Fruit fly (Drosophila melanogaster) whole organism, wandering third instar larva: ENCODE data around the gene trr.
A peak's percentile ranks its signal among the peaks of the same experiment; 100 is the strongest.

Experiments
- Abd-B ChIP-seq: fragments of >200 bp; optimal IDR thresholded peaks from 2 replicates; lab custom pipeline; 2017; ENCODE audit warnings: missing biosample characterization, missing genetic modification characterization
- CG9705 ChIP-seq: fragments of 200-800 bp; sonication (Bioruptor generic); optimal IDR thresholded peaks from 2 replicates; lab custom pipeline; 2018; ENCODE audit warnings: missing biosample characterization, mild to moderate bottlenecking, missing genetic modification characterization
- CrebA ChIP-seq: fragments of 200-800 bp; sonication (Bioruptor generic); optimal IDR thresholded peaks from 2 replicates; lab custom pipeline; 2016; ENCODE audit warnings: missing biosample characterization, mild to moderate bottlenecking, missing genetic modification characterization, borderline replicate concordance
- Dif ChIP-seq: fragments of 200-275, 200-300 bp; sonication (Bioruptor generic); optimal IDR thresholded peaks from 2 replicates; lab custom pipeline; 2018; ENCODE audit warnings: missing biosample characterization, missing genetic modification characterization; ENCODE audit not compliant: partially characterized antibody
- GATAd ChIP-seq: sonication (Bioruptor generic); optimal IDR thresholded peaks from 2 replicates; lab custom pipeline; 2016; ENCODE audit warnings: missing biosample characterization, missing genetic modification characterization
- HLH106 ChIP-seq: fragments of 200-800 bp; optimal IDR thresholded peaks from 3 replicates; lab custom pipeline; 2019; ENCODE audit warnings: missing biosample characterization, mild to moderate bottlenecking, missing genetic modification characterization, moderate library complexity
- Hnf4 ChIP-seq: fragments of 200-800 bp; sonication (Bioruptor generic); optimal IDR thresholded peaks from 2 replicates; lab custom pipeline; 2016; ENCODE audit warnings: missing biosample characterization, mild to moderate bottlenecking, missing genetic modification characterization
- Hr78 ChIP-seq: fragments of >200 bp; optimal IDR thresholded peaks from 2 replicates; lab custom pipeline; 2017; ENCODE audit warnings: missing biosample characterization, missing genetic modification characterization
- Jra ChIP-seq: sonication (Bioruptor generic); optimal IDR thresholded peaks from 2 replicates; lab custom pipeline; 2016; ENCODE audit warnings: missing biosample characterization, missing genetic modification characterization
- Mio ChIP-seq: sonication (Bioruptor generic); optimal IDR thresholded peaks from 2 replicates; lab custom pipeline; 2016; ENCODE audit warnings: missing biosample characterization, missing genetic modification characterization
- Myc ChIP-seq: fragments of >200 bp; optimal IDR thresholded peaks from 2 replicates; lab custom pipeline; 2017
- N ChIP-seq: fragments of >200 bp; optimal IDR thresholded peaks from 2 replicates; lab custom pipeline; 2018; ENCODE audit warnings: missing biosample characterization, missing external identifiers, missing genetic modification characterization
- OdsH ChIP-seq: fragments of 200-800 bp; sonication (Bioruptor generic); optimal IDR thresholded peaks from 2 replicates; lab custom pipeline; 2016; ENCODE audit warnings: missing biosample characterization, mild to moderate bottlenecking, missing genetic modification characterization
- Rel ChIP-seq, 2 experiments: fragments of 200-800 bp; sonication (Bioruptor generic) in 1 of 2; optimal IDR thresholded peaks; 2 replicates in 1 of 2; 3 replicates in 1 of 2; lab custom pipeline; 2016 to 2019; ENCODE audit warnings: mild to moderate bottlenecking in 2 of 2, missing biosample characterization in 2 of 2, missing genetic modification characterization in 2 of 2, moderate library complexity in 1 of 2
- Sp1 ChIP-seq: fragments of 200-800 bp; sonication (Bioruptor generic); optimal IDR thresholded peaks from 3 replicates; lab custom pipeline; 2019; ENCODE audit warnings: missing biosample characterization, mild to moderate bottlenecking, missing genetic modification characterization, moderate library complexity
- Vsx2 ChIP-seq: fragments of 200-300, 225-300 bp; sonication (Bioruptor generic); optimal IDR thresholded peaks from 2 replicates; lab custom pipeline; 2018; ENCODE audit warnings: missing biosample characterization, missing genetic modification characterization; ENCODE audit not compliant: partially characterized antibody
- dl ChIP-seq, 2 experiments: fragments of 175-275, 200-275 bp in 1 of 2; fragments of 200-275 bp in 1 of 2; sonication (Bioruptor generic); optimal IDR thresholded peaks; lab custom pipeline; 2018; ENCODE audit warnings: mild to moderate bottlenecking in 2 of 2, missing biosample characterization in 2 of 2, missing genetic modification characterization in 2 of 2, moderate library complexity in 2 of 2; ENCODE audit not compliant: partially characterized antibody in 2 of 2, insufficient read depth in 1 of 2
- dmrt93B ChIP-seq: fragments of 200-800 bp; sonication (Bioruptor generic); optimal IDR thresholded peaks from 2 replicates; lab custom pipeline; 2018; ENCODE audit warnings: missing biosample characterization, mild to moderate bottlenecking, missing genetic modification characterization
- dsf ChIP-seq: sonication (Bioruptor generic); optimal IDR thresholded peaks from 2 replicates; lab custom pipeline; 2016; ENCODE audit warnings: missing biosample characterization, missing genetic modification characterization, borderline replicate concordance
- ey ChIP-seq: fragments of 200-800 bp; sonication (Bioruptor generic); optimal IDR thresholded peaks from 2 replicates; lab custom pipeline; 2016; ENCODE audit warnings: missing biosample characterization, missing genetic modification characterization
- foxo ChIP-seq, 2 experiments: fragments of 200-800 bp; sonication (Bioruptor generic); optimal IDR thresholded peaks; 2 replicates in 1 of 2; 3 replicates in 1 of 2; lab custom pipeline; 2016 to 2017; ENCODE audit warnings: missing biosample characterization in 2 of 2, missing genetic modification characterization in 2 of 2
- fru ChIP-seq: fragments of 200-800 bp; sonication (Bioruptor generic); optimal IDR thresholded peaks from 3 replicates; lab custom pipeline; 2016; ENCODE audit warnings: missing biosample characterization, mild to moderate bottlenecking, missing genetic modification characterization
- h ChIP-seq: fragments of 200-800 bp; sonication (Bioruptor generic); optimal IDR thresholded peaks from 3 replicates; lab custom pipeline; 2016; ENCODE audit warnings: missing biosample characterization, mild to moderate bottlenecking, missing genetic modification characterization
- lola ChIP-seq: fragments of >200 bp; optimal IDR thresholded peaks from 2 replicates; lab custom pipeline; 2017; ENCODE audit warnings: missing biosample characterization, missing genetic modification characterization
- psq ChIP-seq: fragments of 200-800 bp; sonication (Bioruptor generic); optimal IDR thresholded peaks from 3 replicates; lab custom pipeline; 2017; ENCODE audit warnings: missing biosample characterization, mild to moderate bottlenecking, missing genetic modification characterization, moderate library complexity
- rgr ChIP-seq: fragments of 200-800 bp; sonication (Bioruptor generic); optimal IDR thresholded peaks from 3 replicates; lab custom pipeline; 2016; ENCODE audit warnings: missing biosample characterization, mild to moderate bottlenecking, missing genetic modification characterization
- sage ChIP-seq: fragments of 200-800 bp; sonication (Bioruptor generic); optimal IDR thresholded peaks from 2 replicates; lab custom pipeline; 2016; ENCODE audit warnings: missing biosample characterization, mild to moderate bottlenecking, missing genetic modification characterization
- sv ChIP-seq: fragments of 200-800 bp; sonication (Bioruptor generic); optimal IDR thresholded peaks from 3 replicates; lab custom pipeline; 2016; ENCODE audit warnings: missing biosample characterization, missing genetic modification characterization
- tai ChIP-seq: sonication (Bioruptor generic); optimal IDR thresholded peaks from 2 replicates; lab custom pipeline; 2016; ENCODE audit warnings: missing biosample characterization, missing genetic modification characterization
- usp ChIP-seq: fragments of >200 bp; optimal IDR thresholded peaks from 2 replicates; lab custom pipeline; 2017; ENCODE audit warnings: missing biosample characterization, missing genetic modification characterization
- woc ChIP-seq: sonication (Bioruptor generic); optimal IDR thresholded peaks from 2 replicates; lab custom pipeline; 2016; ENCODE audit warnings: missing biosample characterization, mild to moderate bottlenecking, missing genetic modification characterization

trr gene

DNA sequence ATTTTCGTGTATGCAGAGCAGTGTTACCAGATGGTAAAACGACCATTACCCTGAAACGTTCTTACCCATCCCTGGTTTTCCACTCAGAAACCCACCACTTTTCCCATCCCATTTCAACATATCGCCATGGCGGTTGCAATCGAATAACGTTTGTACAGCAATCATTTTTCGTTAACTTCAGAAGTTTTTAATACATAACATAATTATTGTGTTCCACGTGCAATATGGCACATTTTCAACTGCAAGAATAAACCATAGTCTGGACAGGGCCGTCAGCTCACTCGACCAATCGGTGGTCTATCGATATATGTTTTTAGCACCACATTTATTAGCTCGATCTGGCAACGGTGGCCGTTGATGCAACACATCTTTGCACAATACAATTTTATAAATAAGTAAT lies at the start of gene trr, which contains the start of gene mRpL16:
trr (minus strand) TSS at position 25 of the 400 bp plus-strand sequence.
mRpL16 (plus strand) TSS at position 331 of the 400 bp plus-strand sequence.
- TF ChIP-seq CG9705 (peak; percentile 33), dmrt93B (GFP tag; lab: Kevin White, UChicago) (no peak), Myc (lab: Kevin White, UChicago) (peak; percentile 63), Abd-B (no peak), psq (GFP tag; lab: Kevin White, UChicago) (no peak), HLH106 (tag; lab: Kevin White, UChicago) (peak; percentile 58), Sp1 (GFP tag; lab: Kevin White, UChicago) (peak; percentile 43), Hnf4 (GFP tag; lab: Kevin White, UChicago) (no peak), Rel (GFP tag; optimal IDR thresholded peaks at IDR 0.05; lab: Kevin White, UChicago) (no peak), Rel (tag; optimal IDR thresholded peaks at IDR 0.05; lab: Kevin White, UChicago) (peak; percentile 52), h (GFP tag; lab: Kevin White, UChicago) (no peak), Hr78 (GFP tag; lab: Kevin White, UChicago) (no peak), N (GFP tag; lab: Kevin White, UChicago) (no peak)

dm6 chrX:1927473-1928306 lies 37.9 kb upstream of the trr start, which contains the start of gene CG11596:
TSS of gene CG11596 (plus strand) at chrX:1927683.
- TF ChIP-seq Sp1 (GFP tag; lab: Kevin White, UChicago) = peak; percentile 22
- TF ChIP-seq h (GFP tag; lab: Kevin White, UChicago) = peak; percentile 75
- TF ChIP-seq ey = peak; percentile 18
- TF ChIP-seq Myc (lab: Kevin White, UChicago) = peak; percentile 91
- peak; percentile 34 for TF ChIP-seq HLH106 (tag; lab: Kevin White, UChicago)
- TF ChIP-seq N (GFP tag; lab: Kevin White, UChicago) = no peak
- no peak for TF ChIP-seq GATAd
- TF ChIP-seq, all 38 proteins: peak for 5

DNA sequence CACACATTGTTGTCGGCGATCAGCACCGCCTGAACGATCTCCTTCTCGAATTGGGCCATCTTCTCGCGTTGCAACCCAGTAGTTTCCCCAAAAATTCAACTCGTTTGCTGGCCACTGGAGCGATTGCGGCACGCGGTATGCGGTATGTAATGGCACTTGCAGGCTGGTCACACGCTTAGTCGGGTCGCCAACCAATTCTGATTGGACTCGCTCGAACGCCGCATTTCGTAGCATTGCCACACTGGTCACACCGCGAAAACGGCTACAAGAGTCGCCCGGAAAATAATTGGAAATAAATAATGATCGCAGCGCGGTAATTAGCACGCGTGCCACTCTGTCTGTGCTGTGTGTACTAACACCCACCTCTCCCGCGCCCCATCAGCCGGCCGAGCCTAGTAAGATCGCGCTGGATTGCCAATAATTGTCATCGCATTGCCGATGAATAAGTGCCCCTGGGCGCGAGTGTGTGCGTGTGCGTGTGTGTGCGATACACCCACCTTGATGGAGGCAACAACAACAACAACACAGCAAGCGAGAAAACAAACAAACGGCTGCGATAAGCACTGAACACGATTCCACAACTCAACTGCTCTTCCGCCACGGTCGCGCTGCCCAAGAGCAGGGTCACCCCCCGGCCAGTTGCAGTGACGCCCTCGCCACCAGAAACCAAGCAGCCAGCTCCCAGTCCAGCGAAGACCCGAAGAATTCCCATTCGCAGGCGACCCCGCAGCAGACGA lies 33.2 kb upstream of the trr start, which contains the start of the genes eIF2Bepsilon and Ocrl:
eIF2Bepsilon (minus strand) TSS at position 110 of the 737 bp plus-strand sequence.
Ocrl (plus strand) TSS at position 217 of the 737 bp plus-strand sequence.
- no peak for TF ChIP-seq Rel (GFP tag; optimal IDR thresholded peaks at IDR 0.05; lab: Kevin White, UChicago)
- TF ChIP-seq Rel (tag; optimal IDR thresholded peaks at IDR 0.05; lab: Kevin White, UChicago) = peak; percentile 90
- no peak for TF ChIP-seq Mio (GFP tag; lab: Kevin White, UChicago)
- peak; percentile 26 for TF ChIP-seq h (GFP tag; lab: Kevin White, UChicago)
- peak; percentile 8 for TF ChIP-seq HLH106 (tag; lab: Kevin White, UChicago)

DNA sequence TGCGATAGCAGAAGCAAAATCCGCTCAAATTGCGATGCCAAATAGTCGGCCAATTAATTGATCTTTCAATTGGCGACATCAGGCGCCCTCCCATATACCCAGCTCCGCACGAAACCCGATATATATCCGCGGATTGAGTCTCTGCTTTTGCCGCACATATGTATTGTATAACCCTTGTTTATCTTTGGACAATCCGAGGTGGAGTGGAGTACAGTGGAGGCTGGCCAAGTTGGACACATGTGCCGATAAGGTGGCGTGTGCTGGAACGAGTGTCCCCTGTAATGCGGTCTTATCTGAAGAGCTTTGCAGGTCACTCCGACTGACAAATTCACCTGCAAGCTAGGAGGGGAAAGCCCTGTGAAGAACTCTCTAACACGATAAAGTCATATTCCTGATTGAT lies 19.8 kb upstream of the trr start:
- no peak for TF ChIP-seq Abd-B
- TF ChIP-seq woc (GFP tag; lab: Kevin White, UChicago) = no peak
- TF ChIP-seq lola (GFP tag; lab: Kevin White, UChicago) = no peak
- TF ChIP-seq psq (GFP tag; lab: Kevin White, UChicago) = no peak
- TF ChIP-seq Rel (GFP tag; optimal IDR thresholded peaks at IDR 0.05; lab: Kevin White, UChicago) = no peak
- peak; percentile 55 for TF ChIP-seq Rel (tag; optimal IDR thresholded peaks at IDR 0.05; lab: Kevin White, UChicago)

DNA sequence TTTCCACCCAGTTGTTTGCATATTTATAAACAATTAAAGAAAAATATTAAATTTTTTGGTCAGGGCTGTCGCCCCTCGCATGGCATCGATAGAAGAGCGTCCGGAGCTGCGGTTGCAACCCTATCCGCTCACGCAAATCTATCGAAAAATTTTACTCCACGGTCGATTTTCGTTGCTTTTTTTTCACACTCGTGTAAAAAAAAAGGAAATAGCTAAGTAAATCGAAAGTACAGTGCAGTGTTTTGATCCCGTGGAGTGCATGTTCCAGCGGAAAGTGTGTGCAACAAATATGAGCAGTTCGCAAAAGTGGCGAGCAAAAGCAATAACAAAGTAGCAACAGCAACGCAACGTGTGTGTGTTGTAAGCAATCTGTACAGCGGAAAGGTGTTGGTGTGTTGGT lies 19.0 kb upstream of the trr start, which contains the start of the genes Edem1 and Rbcn-3B:
Edem1 (minus strand) TSS at position 71 of the 400 bp plus-strand sequence.
Rbcn-3B (plus strand) TSS at position 164 of the 400 bp plus-strand sequence.
- TF ChIP-seq Mio (GFP tag; lab: Kevin White, UChicago) (no peak), Sp1 (GFP tag; lab: Kevin White, UChicago) (peak; percentile 10)

- TF ChIP-seq h (GFP tag; lab: Kevin White, UChicago) (peak; percentile 73), usp (no peak), psq (GFP tag; lab: Kevin White, UChicago) (peak; percentile 56), Dif (no peak), foxo (GFP tag; optimal IDR thresholded peaks at IDR 0.05; lab: Kevin White, UChicago) (peak in 1 of 2 experiments; percentile 73), Mio (GFP tag; lab: Kevin White, UChicago) (no peak), OdsH (peak; percentile 38), Jra (GFP tag; lab: Kevin White, UChicago) (no peak), fru (GFP tag; lab: Kevin White, UChicago) (peak; percentile 68), tai (no peak), Vsx2 (no peak), Sp1 (GFP tag; lab: Kevin White, UChicago) (peak; percentile 63), dl (GFP tag; optimal IDR thresholded peaks at IDR 0.05; lab: Kevin White, UChicago; ENCODE audit: insufficient read depth in 1 of 2, partially characterized antibody in 2 of 2) (no peak), CrebA (GFP tag; lab: Kevin White, UChicago) (no peak), HLH106 (tag; lab: Kevin White, UChicago) (peak; percentile 64), sv (GFP tag; lab: Kevin White, UChicago) (no peak), CG9705 (no peak), dsf (GFP tag; lab: Kevin White, UChicago) (no peak), rgr (GFP tag; lab: Kevin White, UChicago) (peak; percentile 45), woc (GFP tag; lab: Kevin White, UChicago) (peak; percentile 85), sage (GFP tag; lab: Kevin White, UChicago) (no peak), Myc (lab: Kevin White, UChicago) (peak; percentile 51)
These were observed 18.0 kb upstream of the trr start, which contains the start of gene mip130 for dm6 chrX:1907727-1908264. TSS of gene mip130 (plus strand) at chrX:1908239.
